Worm (Caenorhabditis elegans): ENCODE results near the gene F01G10.6.

F01G10.6 gene

DNA sequence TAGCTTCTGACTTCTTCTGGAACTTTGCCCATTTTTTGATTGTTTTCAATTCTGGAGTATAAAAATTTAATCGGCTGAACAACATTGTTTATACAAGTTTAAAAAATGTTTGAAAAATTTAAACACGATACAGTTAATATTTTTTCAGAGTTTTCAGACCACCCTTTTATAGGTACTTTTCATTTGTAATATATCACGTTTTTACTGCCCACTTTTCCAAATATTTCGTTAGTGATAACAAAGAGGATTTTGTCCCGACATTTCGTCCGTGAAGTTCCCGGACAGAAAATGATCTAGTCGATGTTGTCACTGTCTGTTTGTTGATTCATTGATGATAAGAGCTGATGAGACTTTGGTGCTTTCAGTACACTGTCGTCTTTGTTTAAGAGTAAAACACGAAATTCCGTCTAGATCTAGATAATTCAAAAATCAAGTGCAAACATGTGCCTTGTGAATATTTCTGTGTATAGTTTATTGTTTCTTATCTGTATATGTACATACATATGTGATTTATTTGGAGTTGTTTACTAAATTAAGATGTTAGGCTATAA, 7.9 kb upstream of the F01G10.6 start, which contains the start of gene ech-9:
Gene ech-9, minus strand, starts transcription at position 51 of the 551 bp plus-strand sequence.
- no peak for TF ChIP-seq K12H6.12 (tag; optimal IDR thresholded peaks at IDR 0.05)
- TF ChIP-seq ztf-3 (GFP tag; optimal IDR thresholded peaks at IDR 0.05), result no peak
- TF ChIP-seq snpc-1.3 (tag; optimal IDR thresholded peaks at IDR 0.05; ENCODE audit: insufficient read depth), result no peak
- no peak for TF ChIP-seq sea-2 (GFP tag; IDR thresholded peaks at IDR 0.05)
- TF ChIP-seq D2030.7 (GFP tag; IDR thresholded peaks at IDR 0.05), result no peak
- no peak for TF ChIP-seq athp-1 (tag; optimal IDR thresholded peaks at IDR 0.05)
- TF ChIP-seq egrh-3 (GFP tag; IDR thresholded peaks at IDR 0.05), result no peak
- TF ChIP-seq aptf-2 (GFP tag; conservative IDR thresholded peaks at IDR 0.05), result no peak
- no peak for TF ChIP-seq nfya-1 (tag; optimal IDR thresholded peaks at IDR 0.05; ENCODE audit: borderline replicate concordance, insufficient read depth)
- no peak for TF ChIP-seq nhr-27 (tag; optimal IDR thresholded peaks at IDR 0.05)
- no peak for TF ChIP-seq hlh-12 (tag; optimal IDR thresholded peaks at IDR 0.05)
- TF ChIP-seq rec-8 (tag; optimal IDR thresholded peaks at IDR 0.05), result no peak
- no peak for TF ChIP-seq repo-1 (tag; optimal IDR thresholded peaks at IDR 0.05)
- TF ChIP-seq ztf-26 (tag; optimal IDR thresholded peaks at IDR 0.05), result no peak
- no peak for TF ChIP-seq Y67H2A.10 (GFP tag; conservative IDR thresholded peaks at IDR 0.05)
- no peak for TF ChIP-seq mcd-1 (GFP tag; IDR thresholded peaks at IDR 0.05)
- TF ChIP-seq tlf-1 (GFP tag; optimal IDR thresholded peaks at IDR 0.05), result no peak
- TF ChIP-seq attf-6 (GFP tag; IDR thresholded peaks at IDR 0.05), result no peak
- TF ChIP-seq tbx-9 (tag; optimal IDR thresholded peaks at IDR 0.05; ENCODE audit: borderline replicate concordance), result no peak
- no peak for TF ChIP-seq mxl-1 (tag; optimal IDR thresholded peaks at IDR 0.05)

DNA sequence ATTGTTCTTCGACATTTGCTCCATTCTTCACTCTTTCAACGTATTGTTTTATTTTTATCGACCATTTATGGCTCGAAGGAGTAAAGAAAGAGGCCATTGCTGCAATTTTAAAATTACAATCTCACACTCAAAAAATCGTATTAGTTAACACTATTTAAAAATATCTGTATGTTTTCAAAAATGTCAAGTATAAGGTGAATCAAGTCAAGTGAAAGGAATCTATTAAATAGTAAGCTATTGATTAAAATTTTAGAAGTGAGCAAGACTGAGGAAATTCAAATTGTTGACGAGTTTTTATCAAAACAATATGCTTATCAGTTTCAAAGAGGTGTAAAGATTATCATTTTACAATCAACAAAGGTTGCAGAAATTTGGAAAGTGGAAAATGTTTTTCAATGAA, 5.0 kb upstream of the F01G10.6 start, which contains the start of gene F01G10.4:
Gene F01G10.4, minus strand, starts transcription at position 101 of the 400 bp plus-strand sequence.
- TF ChIP-seq ztf-3 (GFP tag; optimal IDR thresholded peaks at IDR 0.05) (no peak), T07F8.4 (tag; optimal IDR thresholded peaks at IDR 0.05) (no peak), ceh-40 (GFP tag; IDR thresholded peaks at IDR 0.05) (no peak), F57C9.4 (tag; optimal IDR thresholded peaks at IDR 0.05) (no peak), snpc-3.4 (tag; optimal IDR thresholded peaks at IDR 0.05) (no peak), B0261.1 (tag; optimal IDR thresholded peaks at IDR 0.05) (no peak), snpc-1.3 (tag; optimal IDR thresholded peaks at IDR 0.05; ENCODE audit: insufficient read depth) (no peak)

DNA sequence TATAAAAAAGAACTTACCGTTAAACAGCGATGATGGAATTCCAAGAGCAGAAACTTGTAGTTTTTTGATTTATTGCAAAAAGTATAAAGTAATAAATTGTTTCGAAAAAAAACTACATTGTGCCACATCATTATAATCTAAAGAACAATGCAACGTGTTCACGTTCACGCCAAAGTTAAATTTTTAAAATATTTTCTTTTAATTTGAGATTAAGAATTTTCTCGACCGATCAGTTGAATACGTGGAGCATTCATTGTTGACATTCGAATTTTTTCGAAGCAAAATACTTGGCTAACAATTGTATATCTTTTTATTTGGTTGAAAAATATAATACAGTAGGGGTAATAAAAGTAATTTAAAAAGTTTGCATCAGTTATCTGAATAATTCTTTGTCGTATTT, 3.5 kb upstream of the F01G10.6 start, which contains the start of gene F01G10.5:
Gene F01G10.5, minus strand, starts transcription at position 101 of the 400 bp plus-strand sequence.
- no peak for TF ChIP-seq ceh-27 (GFP tag; optimal IDR thresholded peaks at IDR 0.05)
- no peak for TF ChIP-seq sdz-38 (tag; optimal IDR thresholded peaks at IDR 0.05)
- TF ChIP-seq bed-1 (GFP tag; IDR thresholded peaks at IDR 0.05), result no peak

DNA sequence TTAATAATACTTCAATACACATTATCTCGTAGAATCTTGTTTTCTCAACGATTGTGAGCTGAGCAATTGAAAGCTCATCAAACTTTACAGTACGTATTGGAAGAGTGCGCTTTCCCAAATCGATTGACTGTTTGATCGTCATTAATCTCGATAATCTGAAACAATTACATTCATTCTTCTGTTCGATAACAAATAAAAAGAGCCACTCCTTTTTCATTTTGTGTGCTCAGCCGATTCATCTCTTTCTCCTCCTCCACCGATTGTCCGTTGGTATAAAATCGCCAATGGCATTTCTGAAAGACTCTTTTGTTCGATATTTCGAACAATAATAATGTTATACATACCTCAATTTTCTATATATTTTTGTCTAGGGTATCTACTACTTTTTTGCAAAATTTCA, 3.7 kb downstream of the F01G10.6 start, which contains the start of gene nas-12:
Gene nas-12, plus strand, starts transcription at position 301 of the 400 bp plus-strand sequence.
- TF ChIP-seq hlh-12 (tag; optimal IDR thresholded peaks at IDR 0.05), result no peak
- TF ChIP-seq lag-1 (GFP tag; IDR thresholded peaks at IDR 0.05), result no peak
- TF ChIP-seq ztf-3 (GFP tag; optimal IDR thresholded peaks at IDR 0.05), result no peak
- no peak for TF ChIP-seq pha-4 (tag; optimal IDR thresholded peaks at IDR 0.05)
- no peak for TF ChIP-seq ztf-18 (tag; optimal IDR thresholded peaks at IDR 0.05)
- no peak for TF ChIP-seq lin-26 (GFP tag; IDR thresholded peaks at IDR 0.05)
- no peak for TF ChIP-seq nhr-120 (GFP tag; IDR thresholded peaks at IDR 0.05)
- TF ChIP-seq him-1 (tag; optimal IDR thresholded peaks at IDR 0.05), result no peak
- no peak for TF ChIP-seq F22D6.2 (tag; optimal IDR thresholded peaks at IDR 0.05)
- TF ChIP-seq tbx-9 (tag; optimal IDR thresholded peaks at IDR 0.05; ENCODE audit: borderline replicate concordance), result no peak
- TF ChIP-seq F23B12.7 (tag; optimal IDR thresholded peaks at IDR 0.05; ENCODE audit: insufficient read depth), result no peak
- no peak for TF ChIP-seq F55B11.4 (tag; optimal IDR thresholded peaks at IDR 0.05; ENCODE audit: borderline replicate concordance, insufficient read depth)
- TF ChIP-seq madf-3 (GFP tag; IDR thresholded peaks at IDR 0.05), result no peak
- no peak for TF ChIP-seq unc-130 (GFP tag; optimal IDR thresholded peaks at IDR 0.05)
- no peak for TF ChIP-seq dpl-1 (GFP tag; optimal IDR thresholded peaks at IDR 0.05)
- no peak for TF ChIP-seq snpc-4 (GFP tag; optimal IDR thresholded peaks at IDR 0.05)
- TF ChIP-seq snpc-4 (tag; optimal IDR thresholded peaks at IDR 0.05), result no peak
- no peak for TF ChIP-seq mes-4 (tag; optimal IDR thresholded peaks at IDR 0.05)
- no peak for TF ChIP-seq madf-6 (GFP tag; IDR thresholded peaks at IDR 0.05)

Data from whole organism, young adult.